Fruit fly (Drosophila melanogaster) whole organism, wandering third instar larva: ENCODE data around the gene CG5111.

Experiments used
- Abd-B ChIP-seq: fragments of >200 bp; optimal IDR thresholded peaks from 2 replicates; lab custom pipeline; 2017; ENCODE audit warnings: missing biosample characterization, missing genetic modification characterization
- CG32264 ChIP-seq: fragments of 200-800 bp; sonication (Bioruptor generic); optimal IDR thresholded peaks from 2 replicates; lab custom pipeline; 2016; ENCODE audit warnings: missing biosample characterization, missing genetic modification characterization
- CG9705 ChIP-seq: fragments of 200-800 bp; sonication (Bioruptor generic); optimal IDR thresholded peaks from 2 replicates; lab custom pipeline; 2018; ENCODE audit warnings: missing biosample characterization, mild to moderate bottlenecking, missing genetic modification characterization
- CrebA ChIP-seq: fragments of 200-800 bp; sonication (Bioruptor generic); optimal IDR thresholded peaks from 2 replicates; lab custom pipeline; 2016; ENCODE audit warnings: missing biosample characterization, mild to moderate bottlenecking, missing genetic modification characterization, borderline replicate concordance
- Dfd ChIP-seq: fragments of >200 bp; optimal IDR thresholded peaks from 2 replicates; lab custom pipeline; 2017; ENCODE audit warnings: missing biosample characterization, missing genetic modification characterization
- Dif ChIP-seq: fragments of 200-275, 200-300 bp; sonication (Bioruptor generic); optimal IDR thresholded peaks from 2 replicates; lab custom pipeline; 2018; ENCODE audit warnings: missing biosample characterization, missing genetic modification characterization; ENCODE audit not compliant: partially characterized antibody
- GATAd ChIP-seq: sonication (Bioruptor generic); optimal IDR thresholded peaks from 2 replicates; lab custom pipeline; 2016; ENCODE audit warnings: missing biosample characterization, missing genetic modification characterization
- HLH106 ChIP-seq: fragments of 200-800 bp; optimal IDR thresholded peaks from 3 replicates; lab custom pipeline; 2019; ENCODE audit warnings: missing biosample characterization, mild to moderate bottlenecking, missing genetic modification characterization, moderate library complexity
- Hnf4 ChIP-seq: fragments of 200-800 bp; sonication (Bioruptor generic); optimal IDR thresholded peaks from 2 replicates; lab custom pipeline; 2016; ENCODE audit warnings: missing biosample characterization, mild to moderate bottlenecking, missing genetic modification characterization
- Hr78 ChIP-seq: fragments of >200 bp; optimal IDR thresholded peaks from 2 replicates; lab custom pipeline; 2017; ENCODE audit warnings: missing biosample characterization, missing genetic modification characterization
- Hr83 ChIP-seq: fragments of 200-300 bp; sonication (Bioruptor generic); optimal IDR thresholded peaks from 2 replicates; lab custom pipeline; 2016; ENCODE audit warnings: missing biosample characterization, mild to moderate bottlenecking, missing genetic modification characterization, moderate library complexity; ENCODE audit not compliant: poor library complexity, severe bottlenecking
- Jra ChIP-seq: sonication (Bioruptor generic); optimal IDR thresholded peaks from 2 replicates; lab custom pipeline; 2016; ENCODE audit warnings: missing biosample characterization, missing genetic modification characterization
- Mio ChIP-seq: sonication (Bioruptor generic); optimal IDR thresholded peaks from 2 replicates; lab custom pipeline; 2016; ENCODE audit warnings: missing biosample characterization, missing genetic modification characterization
- Myc ChIP-seq: fragments of >200 bp; optimal IDR thresholded peaks from 2 replicates; lab custom pipeline; 2017
- N ChIP-seq: fragments of >200 bp; optimal IDR thresholded peaks from 2 replicates; lab custom pipeline; 2018; ENCODE audit warnings: missing biosample characterization, missing external identifiers, missing genetic modification characterization
- OdsH ChIP-seq: fragments of 200-800 bp; sonication (Bioruptor generic); optimal IDR thresholded peaks from 2 replicates; lab custom pipeline; 2016; ENCODE audit warnings: missing biosample characterization, mild to moderate bottlenecking, missing genetic modification characterization
- Rel ChIP-seq, 2 experiments: fragments of 200-800 bp; sonication (Bioruptor generic) in 1 of 2; optimal IDR thresholded peaks; 2 replicates in 1 of 2; 3 replicates in 1 of 2; lab custom pipeline; 2016 to 2019; ENCODE audit warnings: mild to moderate bottlenecking in 2 of 2, missing biosample characterization in 2 of 2, missing genetic modification characterization in 2 of 2, moderate library complexity in 1 of 2
- Sp1 ChIP-seq: fragments of 200-800 bp; sonication (Bioruptor generic); optimal IDR thresholded peaks from 3 replicates; lab custom pipeline; 2019; ENCODE audit warnings: missing biosample characterization, mild to moderate bottlenecking, missing genetic modification characterization, moderate library complexity
- Vsx2 ChIP-seq: fragments of 200-300, 225-300 bp; sonication (Bioruptor generic); optimal IDR thresholded peaks from 2 replicates; lab custom pipeline; 2018; ENCODE audit warnings: missing biosample characterization, missing genetic modification characterization; ENCODE audit not compliant: partially characterized antibody
- br ChIP-seq: fragments of 200-800 bp; sonication (Bioruptor generic); optimal IDR thresholded peaks from 2 replicates; lab custom pipeline; 2016; ENCODE audit warnings: missing biosample characterization, missing genetic modification characterization
- brk ChIP-seq: fragments of 200-800 bp; sonication (Bioruptor generic); optimal IDR thresholded peaks from 2 replicates; lab custom pipeline; 2016; ENCODE audit warnings: missing biosample characterization, mild to moderate bottlenecking, missing genetic modification characterization
- dl ChIP-seq, 2 experiments: fragments of 175-275, 200-275 bp in 1 of 2; fragments of 200-275 bp in 1 of 2; sonication (Bioruptor generic); optimal IDR thresholded peaks; lab custom pipeline; 2018; ENCODE audit warnings: mild to moderate bottlenecking in 2 of 2, missing biosample characterization in 2 of 2, missing genetic modification characterization in 2 of 2, moderate library complexity in 2 of 2; ENCODE audit not compliant: partially characterized antibody in 2 of 2, insufficient read depth in 1 of 2
- dmrt93B ChIP-seq: fragments of 200-800 bp; sonication (Bioruptor generic); optimal IDR thresholded peaks from 2 replicates; lab custom pipeline; 2018; ENCODE audit warnings: missing biosample characterization, mild to moderate bottlenecking, missing genetic modification characterization
- dsf ChIP-seq: sonication (Bioruptor generic); optimal IDR thresholded peaks from 2 replicates; lab custom pipeline; 2016; ENCODE audit warnings: missing biosample characterization, missing genetic modification characterization, borderline replicate concordance
- ey ChIP-seq: fragments of 200-800 bp; sonication (Bioruptor generic); optimal IDR thresholded peaks from 2 replicates; lab custom pipeline; 2016; ENCODE audit warnings: missing biosample characterization, missing genetic modification characterization
- foxo ChIP-seq, 2 experiments: fragments of 200-800 bp; sonication (Bioruptor generic); optimal IDR thresholded peaks; 2 replicates in 1 of 2; 3 replicates in 1 of 2; lab custom pipeline; 2016 to 2017; ENCODE audit warnings: missing biosample characterization in 2 of 2, missing genetic modification characterization in 2 of 2
- fru ChIP-seq: fragments of 200-800 bp; sonication (Bioruptor generic); optimal IDR thresholded peaks from 3 replicates; lab custom pipeline; 2016; ENCODE audit warnings: missing biosample characterization, mild to moderate bottlenecking, missing genetic modification characterization
- h ChIP-seq: fragments of 200-800 bp; sonication (Bioruptor generic); optimal IDR thresholded peaks from 3 replicates; lab custom pipeline; 2016; ENCODE audit warnings: missing biosample characterization, mild to moderate bottlenecking, missing genetic modification characterization
- jim ChIP-seq: fragments of 175-275, 200-325 bp; sonication (Bioruptor generic); optimal IDR thresholded peaks from 2 replicates; lab custom pipeline; 2016; ENCODE audit warnings: missing biosample characterization, mild to moderate bottlenecking, missing genetic modification characterization
- lola ChIP-seq: fragments of >200 bp; optimal IDR thresholded peaks from 2 replicates; lab custom pipeline; 2017; ENCODE audit warnings: missing biosample characterization, missing genetic modification characterization
- pan ChIP-seq: fragments of >200 bp; optimal IDR thresholded peaks from 2 replicates; lab custom pipeline; 2017
- psq ChIP-seq: fragments of 200-800 bp; sonication (Bioruptor generic); optimal IDR thresholded peaks from 3 replicates; lab custom pipeline; 2017; ENCODE audit warnings: missing biosample characterization, mild to moderate bottlenecking, missing genetic modification characterization, moderate library complexity
- rgr ChIP-seq: fragments of 200-800 bp; sonication (Bioruptor generic); optimal IDR thresholded peaks from 3 replicates; lab custom pipeline; 2016; ENCODE audit warnings: missing biosample characterization, mild to moderate bottlenecking, missing genetic modification characterization
- sage ChIP-seq: fragments of 200-800 bp; sonication (Bioruptor generic); optimal IDR thresholded peaks from 2 replicates; lab custom pipeline; 2016; ENCODE audit warnings: missing biosample characterization, mild to moderate bottlenecking, missing genetic modification characterization
- sv ChIP-seq: fragments of 200-800 bp; sonication (Bioruptor generic); optimal IDR thresholded peaks from 3 replicates; lab custom pipeline; 2016; ENCODE audit warnings: missing biosample characterization, missing genetic modification characterization
- tai ChIP-seq: sonication (Bioruptor generic); optimal IDR thresholded peaks from 2 replicates; lab custom pipeline; 2016; ENCODE audit warnings: missing biosample characterization, missing genetic modification characterization
- usp ChIP-seq: fragments of >200 bp; optimal IDR thresholded peaks from 2 replicates; lab custom pipeline; 2017; ENCODE audit warnings: missing biosample characterization, missing genetic modification characterization
- woc ChIP-seq: sonication (Bioruptor generic); optimal IDR thresholded peaks from 2 replicates; lab custom pipeline; 2016; ENCODE audit warnings: missing biosample characterization, mild to moderate bottlenecking, missing genetic modification characterization

CG5111 gene

dm6 chr3R:25490778-25491664 lies 15.1 kb upstream of the CG5111 start, which contains the start of the genes Gnpat and CG5112:
Gnpat (minus strand) TSS chr3R:25490936.
CG5112 (plus strand) TSS chr3R:25491460.
- TF ChIP-seq br (GFP tag; lab: Kevin White, UChicago) (no peak), foxo (GFP tag; optimal IDR thresholded peaks at IDR 0.05; lab: Kevin White, UChicago) (peak in 1 of 2 experiments; percentile 40), CG32264 (no peak), CrebA (GFP tag; lab: Kevin White, UChicago) (no peak), Sp1 (peak; percentile 60), OdsH (GFP tag; lab: Kevin White, UChicago) (no peak), rgr (peak; percentile 22), pan (lab: Kevin White, UChicago) (no peak), brk (GFP tag; lab: Kevin White, UChicago) (no peak), dl (GFP tag; optimal IDR thresholded peaks at IDR 0.05; lab: Kevin White, UChicago; ENCODE audit: insufficient read depth in 1 of 2, partially characterized antibody in 2 of 2) (peak; percentile 97 to 99), Vsx2 (peak; percentile 100), fru (no peak), jim (GFP tag; lab: Kevin White, UChicago) (no peak), woc (GFP tag; lab: Kevin White, UChicago) (peak; percentile 51), dsf (GFP tag; lab: Kevin White, UChicago) (no peak), tai (GFP tag; lab: Kevin White, UChicago) (no peak), Hr83 (peak; percentile 67), Abd-B (no peak), Rel (GFP tag; optimal IDR thresholded peaks at IDR 0.05; lab: Kevin White, UChicago) (no peak), Rel (tag; optimal IDR thresholded peaks at IDR 0.05; lab: Kevin White, UChicago) (peak; percentile 95), sage (peak; percentile 31), CG9705 (GFP tag; lab: Kevin White, UChicago) (no peak), h (GFP tag; lab: Kevin White, UChicago) (no peak), Hr78 (GFP tag; lab: Kevin White, UChicago) (no peak), psq (GFP tag; lab: Kevin White, UChicago) (peak; percentile 24), dmrt93B (peak; percentile 28), GATAd (GFP tag; lab: Kevin White, UChicago) (no peak), Dfd (GFP tag; lab: Kevin White, UChicago) (no peak), Myc (lab: Kevin White, UChicago) (no peak), N (GFP tag; lab: Kevin White, UChicago) (peak; percentile 25), Dif (GFP tag; lab: Kevin White, UChicago) (peak; percentile 100), HLH106 (peak; percentile 65), ey (GFP tag; lab: Kevin White, UChicago) (no peak), usp (GFP tag; lab: Kevin White, UChicago) (no peak), lola (no peak), Hnf4 (GFP tag; lab: Kevin White, UChicago) (peak; percentile 50), sv (no peak), Jra (GFP tag; lab: Kevin White, UChicago) (no peak), Mio (GFP tag; lab: Kevin White, UChicago) (no peak)
